Fruit fly (Drosophila melanogaster) whole organism: Measurements from ENCODE around the gene CG17292.

Experiments
- Dll ChIP-seq: fragments of >200 bp; optimal IDR thresholded peaks from 2 replicates; lab custom pipeline; 2017
- EcR ChIP-seq, 2 experiments: fragments of >200 bp; optimal IDR thresholded peaks; 2 replicates each; lab custom pipeline; 2017; ENCODE audit warnings: missing biosample characterization in 2 of 2, missing genetic modification characterization in 2 of 2, missing genetic modification reagents in 2 of 2
- psq ChIP-seq: fragments of >200 bp; optimal IDR thresholded peaks from 2 replicates; lab custom pipeline; 2017

- no peak for TF ChIP-seq psq
- TF ChIP-seq Dll (lab: Kevin White, UChicago) = no peak
- TF ChIP-seq EcR (GFP tag; optimal IDR thresholded peaks at IDR 0.05; lab: Kevin White, UChicago) = no peak
These were observed 24.6 kb downstream of the CG17292 start, which contains the start of gene Peritrophin-15b for dm6 chr2L:8394840-8395239.
